Worm (Caenorhabditis elegans) whole organism, early embryonic: Measurements from ENCODE around the gene BE10.1.

Experiments
- B0310.2 ChIP-seq: sonication (generic microtip); optimal IDR thresholded peaks from 2 replicates; lab custom pipeline; 2016; ENCODE audit warnings: mild to moderate bottlenecking, missing genetic modification characterization, missing compliant biosample characterization
- F13C5.2 ChIP-seq: sonication (generic microtip); optimal IDR thresholded peaks from 2 replicates; lab custom pipeline; 2017; ENCODE audit warnings: mild to moderate bottlenecking, missing genetic modification characterization, inconsistent platforms, missing compliant biosample characterization
- aly-1 ChIP-seq: sonication (generic microtip); optimal IDR thresholded peaks from 2 replicates; lab custom pipeline; 2016; ENCODE audit warnings: missing genetic modification characterization, missing compliant biosample characterization
- ama-1 ChIP-seq: fragments of 150-350 bp; optimal IDR thresholded peaks from 2 replicates; lab custom pipeline; 2014
- ceh-13 ChIP-seq: fragments of 200-800 bp; sonication (Bioruptor generic); optimal IDR thresholded peaks from 2 replicates; lab custom pipeline; 2018; ENCODE audit warnings: mild to moderate bottlenecking, missing genetic modification characterization, missing compliant biosample characterization
- ceh-36 ChIP-seq: sonication (generic microtip); optimal IDR thresholded peaks from 2 replicates; lab custom pipeline; 2016; ENCODE audit warnings: missing genetic modification characterization, inconsistent platforms, missing compliant biosample characterization
- ets-7 ChIP-seq: sonication (generic microtip); optimal IDR thresholded peaks from 2 replicates; lab custom pipeline; 2016; ENCODE audit warnings: missing genotype, missing genetic modification characterization, missing compliant biosample characterization
- flt-1 ChIP-seq: fragments of 200-800 bp; sonication (Bioruptor generic); IDR thresholded peaks from 2 replicates; pipeline ENCODE4 v1.3.6; 2022; ENCODE audit warnings: missing genetic modification characterization, missing compliant biosample characterization
- hmg-4 ChIP-seq: fragments of 200-800 bp; sonication (Bioruptor generic); optimal IDR thresholded peaks from 2 replicates; lab custom pipeline; 2018; ENCODE audit warnings: mild to moderate bottlenecking, missing genetic modification characterization, missing compliant biosample characterization
- hnd-1 ChIP-seq: sonication (generic microtip); optimal IDR thresholded peaks from 2 replicates; lab custom pipeline; 2016; ENCODE audit warnings: missing genetic modification characterization, missing compliant biosample characterization
- scrt-1 ChIP-seq: fragments of 200-800 bp; sonication (Bioruptor generic); IDR thresholded peaks from 2 replicates; pipeline ENCODE4 v1.3.6; 2022; ENCODE audit warnings: missing genetic modification characterization, missing compliant biosample characterization
- sea-1 ChIP-seq: fragments of 200-800 bp; sonication (Bioruptor generic); conservative IDR thresholded peaks from 2 replicates; pipeline ENCODE4 v1.3.6; 2022; ENCODE audit warnings: missing genetic modification characterization, missing compliant biosample characterization
- tbx-11 ChIP-seq: fragments of 200-800 bp; sonication (Bioruptor generic); IDR thresholded peaks from 2 replicates; pipeline ENCODE4 v1.3.6; 2022; ENCODE audit warnings: missing genetic modification characterization, missing compliant biosample characterization

DNA sequence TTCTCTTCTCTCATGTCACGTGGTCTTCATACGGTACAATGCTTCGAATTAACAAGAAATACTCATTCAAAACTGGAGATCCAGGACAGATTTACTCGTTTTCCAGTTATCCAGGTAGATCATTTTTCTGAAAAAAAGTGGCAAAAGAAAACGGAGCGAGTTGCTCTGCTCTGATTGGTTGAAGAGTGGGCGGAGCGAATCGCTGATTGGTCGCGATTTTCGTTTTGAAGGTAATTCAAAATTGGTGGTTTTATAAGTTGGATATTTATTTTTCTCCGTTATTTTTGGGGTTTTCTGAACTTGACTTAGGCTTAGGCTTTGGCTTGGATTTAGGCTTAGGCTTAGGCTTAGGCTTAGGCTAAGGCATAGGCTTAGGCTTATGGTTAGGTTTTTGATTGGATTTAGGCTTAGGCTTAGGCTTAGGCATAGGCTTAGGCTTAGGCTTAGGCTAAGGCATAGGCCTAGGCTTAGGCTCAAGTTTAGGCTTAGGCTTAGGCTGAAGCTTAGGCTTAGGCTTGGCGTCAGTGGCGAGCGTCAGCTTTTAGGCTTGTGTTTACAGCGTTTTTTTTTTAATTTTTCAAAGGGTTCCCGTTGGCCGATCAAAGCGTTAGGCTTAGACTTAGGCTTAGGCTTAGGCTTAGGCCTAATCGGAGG, 33.4 kb upstream of the BE10.1 start:
- TF ChIP-seq F13C5.2 (tag; lab: Kevin White, UChicago) (no peak), scrt-1 (GFP tag; lab: Robert Waterston, UW) (no peak), hmg-4 (GFP tag; lab: Kevin White, UChicago) (no peak), ama-1 (no peak), flt-1 (no peak), tbx-11 (no peak), ceh-36 (tag; lab: Kevin White, UChicago) (peak; percentile 72), hnd-1 (tag; lab: Kevin White, UChicago) (no peak), sea-1 (GFP tag; lab: Robert Waterston, UW) (no peak), aly-1 (tag; lab: Kevin White, UChicago) (no peak), ceh-13 (GFP tag; lab: Kevin White, UChicago) (no peak), ets-7 (no peak), B0310.2 (tag; lab: Kevin White, UChicago) (no peak)
